Fruit fly (Drosophila melanogaster): ENCODE data around the gene Cpr64Ac.

Gene Cpr64Ac

DNA sequence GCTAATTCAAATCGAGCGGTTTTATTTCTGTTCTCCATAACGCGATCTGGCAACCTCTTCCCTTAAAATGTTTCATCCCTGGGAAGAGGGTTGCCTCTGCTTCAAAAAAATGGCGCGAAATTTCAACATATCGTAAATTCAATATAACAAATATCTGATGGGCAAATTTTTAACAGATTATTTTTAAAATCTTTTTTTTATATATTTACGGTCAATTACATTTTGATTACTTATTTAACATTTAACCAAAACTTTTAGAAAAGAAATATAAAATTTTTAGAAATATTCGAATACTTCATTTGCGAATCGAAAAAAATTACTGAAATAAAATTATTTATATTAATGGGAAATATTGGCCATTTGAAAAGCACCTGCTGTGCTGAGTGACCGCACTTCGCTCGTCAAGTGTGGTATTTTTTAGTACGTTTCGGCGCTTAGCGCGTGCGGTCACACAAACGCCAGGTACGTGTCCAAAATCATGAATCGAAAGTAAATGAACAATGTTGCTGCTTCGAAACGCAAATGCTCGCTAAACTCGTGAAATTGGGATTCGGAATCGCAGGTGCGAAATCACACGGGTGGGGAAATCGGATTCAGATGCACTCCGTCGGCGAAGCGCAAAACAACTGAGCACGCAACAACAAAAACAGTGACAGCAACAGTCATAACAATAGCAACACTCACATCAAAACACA lies 42.6 kb downstream of the Cpr64Ac start, which contains the start of gene Ero1L (continued):
- no peak for TF ChIP-seq CG33557 (GFP tag; optimal IDR thresholded peaks at IDR 0.05)
- no peak for TF ChIP-seq dysf (GFP tag; IDR thresholded peaks at IDR 0.05)
- TF ChIP-seq Bteb2 (GFP tag; optimal IDR thresholded peaks at IDR 0.05) = no peak
- TF ChIP-seq p53 (GFP tag; optimal IDR thresholded peaks at IDR 0.05) = no peak
- TF ChIP-seq Tbp (GFP tag; optimal IDR thresholded peaks at IDR 0.05) = no peak
- TF ChIP-seq tap (tag; optimal IDR thresholded peaks at IDR 0.05) = no peak
- TF ChIP-seq Sin3A (optimal IDR thresholded peaks at IDR 0.05) = peak; percentile 41
- no peak for TF ChIP-seq CG10462 (GFP tag; optimal IDR thresholded peaks at IDR 0.05)
- peak; percentile 0 for TF ChIP-seq Sry-β (GFP tag; optimal IDR thresholded peaks at IDR 0.05)
- TF ChIP-seq CG34422 (GFP tag; IDR thresholded peaks at IDR 0.05) = peak; percentile 64; the same call in 2 of the 3 replicates
- no peak for TF ChIP-seq bowl (GFP tag; IDR thresholded peaks at IDR 0.05)
- no peak for TF ChIP-seq zfh2 (GFP tag; optimal IDR thresholded peaks at IDR 0.05)
- TF ChIP-seq lola (GFP tag; optimal IDR thresholded peaks at IDR 0.05) = no peak
- TF ChIP-seq vvl (GFP tag; IDR thresholded peaks at IDR 0.05) = peak; percentile 44
- TF ChIP-seq CG34376 (GFP tag; optimal IDR thresholded peaks at IDR 0.05) = no peak
- no peak for TF ChIP-seq dimm (GFP tag; IDR thresholded peaks at IDR 0.05)
- TF ChIP-seq CG7745 (tag; optimal IDR thresholded peaks at IDR 0.05) = no peak
- TF ChIP-seq Dp (GFP tag; optimal IDR thresholded peaks at IDR 0.05) = peak; percentile 98
- no peak; the same call in 2 of the 3 replicates for TF ChIP-seq zfh1 (GFP tag; IDR thresholded peaks at IDR 0.05)
- peak; percentile 78 for TF ChIP-seq CG31441 (GFP tag; IDR thresholded peaks at IDR 0.05)
- TF ChIP-seq ara (GFP tag; IDR thresholded peaks at IDR 0.05) = no peak
- TF ChIP-seq oc (tag; optimal IDR thresholded peaks at IDR 0.05) = no peak
- TF ChIP-seq Bdp1 (GFP tag; optimal IDR thresholded peaks at IDR 0.05) = no peak
- TF ChIP-seq CG7963 (GFP tag; IDR thresholded peaks at IDR 0.05; ENCODE audit: partially characterized antibody) = no peak
- TF ChIP-seq btn (GFP tag; optimal IDR thresholded peaks at IDR 0.05) = no peak
- peak; percentile 12 for TF ChIP-seq CG8944 (GFP tag; optimal IDR thresholded peaks at IDR 0.05)
- TF ChIP-seq CG7987 (GFP tag; optimal IDR thresholded peaks at IDR 0.05) = no peak
- TF ChIP-seq Fer3 (tag; optimal IDR thresholded peaks at IDR 0.05) = peak; percentile 38
- no peak for TF ChIP-seq Dfd (GFP tag; optimal IDR thresholded peaks at IDR 0.05)
- no peak for TF ChIP-seq zen2 (GFP tag; IDR thresholded peaks at IDR 0.05; ENCODE audit: partially characterized antibody)
- TF ChIP-seq CG17385 (GFP tag; optimal IDR thresholded peaks at IDR 0.05) = no peak
- TF ChIP-seq mam (GFP tag; optimal IDR thresholded peaks at IDR 0.05) = no peak
- TF ChIP-seq cad (GFP tag; optimal IDR thresholded peaks at IDR 0.05) = no peak
- peak; percentile 29 for TF ChIP-seq CG17359 (tag; optimal IDR thresholded peaks at IDR 0.05)
- TF ChIP-seq Hr51 (GFP tag; optimal IDR thresholded peaks at IDR 0.05) = peak in 1 of 2 experiments; percentile 54
- TF ChIP-seq CG11504 (tag; optimal IDR thresholded peaks at IDR 0.05) = no peak
- peak; percentile 87 for TF ChIP-seq CG4617 (GFP tag; optimal IDR thresholded peaks at IDR 0.05; ENCODE audit: borderline replicate concordance)
- no peak for TF ChIP-seq CG13624 (GFP tag; optimal IDR thresholded peaks at IDR 0.05)
- no peak for TF ChIP-seq MTF-1 (GFP tag; optimal IDR thresholded peaks at IDR 0.05; ENCODE audit: borderline replicate concordance)
- no peak for TF ChIP-seq CG6175 (GFP tag; IDR thresholded peaks at IDR 0.05)
- TF ChIP-seq Side (GFP tag; optimal IDR thresholded peaks at IDR 0.05) = no peak
- no peak for TF ChIP-seq z (GFP tag; IDR thresholded peaks at IDR 0.05)
- TF ChIP-seq CG43689 (GFP tag; IDR thresholded peaks at IDR 0.05) = no peak
- peak; percentile 97 for TF ChIP-seq MESR4 (GFP tag; optimal IDR thresholded peaks at IDR 0.05)
- no peak for TF ChIP-seq Hr39 (optimal IDR thresholded peaks at IDR 0.05)
- no peak for TF ChIP-seq Awh (GFP tag; IDR thresholded peaks at IDR 0.05)
- peak; percentile 51 for TF ChIP-seq Abd-B (GFP tag; optimal IDR thresholded peaks at IDR 0.05)
- TF ChIP-seq Nf-YB (GFP tag; optimal IDR thresholded peaks at IDR 0.05) = peak; percentile 9
- TF ChIP-seq CG4424 (GFP tag; optimal IDR thresholded peaks at IDR 0.05) = peak; percentile 34
- no peak for TF ChIP-seq dan (GFP tag; IDR thresholded peaks at IDR 0.05)
- no peak for TF ChIP-seq sens-2 (GFP tag; IDR thresholded peaks at IDR 0.05)

All from whole organism, embryonic.